Worm (Caenorhabditis elegans) whole organism, early embryonic: ENCODE data around the gene B0395.3.

ENCODE experiments used
- F13C5.2 ChIP-seq: sonication (generic microtip); optimal IDR thresholded peaks from 2 replicates; lab custom pipeline; 2017; ENCODE audit warnings: mild to moderate bottlenecking, missing genetic modification characterization, inconsistent platforms, missing compliant biosample characterization
- ama-1 ChIP-seq: fragments of 150-350 bp; optimal IDR thresholded peaks from 2 replicates; lab custom pipeline; 2014
- flt-1 ChIP-seq: fragments of 200-800 bp; sonication (Bioruptor generic); IDR thresholded peaks from 2 replicates; pipeline ENCODE4 v1.3.6; 2022; ENCODE audit warnings: missing genetic modification characterization, missing compliant biosample characterization
- hmbx-1 ChIP-seq: sonication (generic microtip); optimal IDR thresholded peaks from 2 replicates; lab custom pipeline; 2016; ENCODE audit warnings: mild to moderate bottlenecking, missing genetic modification characterization, missing compliant biosample characterization
- hnd-1 ChIP-seq: sonication (generic microtip); optimal IDR thresholded peaks from 2 replicates; lab custom pipeline; 2016; ENCODE audit warnings: missing genetic modification characterization, missing compliant biosample characterization
- scrt-1 ChIP-seq: fragments of 200-800 bp; sonication (Bioruptor generic); IDR thresholded peaks from 2 replicates; pipeline ENCODE4 v1.3.6; 2022; ENCODE audit warnings: missing genetic modification characterization, missing compliant biosample characterization
- sea-1 ChIP-seq: fragments of 200-800 bp; sonication (Bioruptor generic); conservative IDR thresholded peaks from 2 replicates; pipeline ENCODE4 v1.3.6; 2022; ENCODE audit warnings: missing genetic modification characterization, missing compliant biosample characterization
- tbx-11 ChIP-seq: fragments of 200-800 bp; sonication (Bioruptor generic); IDR thresholded peaks from 2 replicates; pipeline ENCODE4 v1.3.6; 2022; ENCODE audit warnings: missing genetic modification characterization, missing compliant biosample characterization

DNA sequence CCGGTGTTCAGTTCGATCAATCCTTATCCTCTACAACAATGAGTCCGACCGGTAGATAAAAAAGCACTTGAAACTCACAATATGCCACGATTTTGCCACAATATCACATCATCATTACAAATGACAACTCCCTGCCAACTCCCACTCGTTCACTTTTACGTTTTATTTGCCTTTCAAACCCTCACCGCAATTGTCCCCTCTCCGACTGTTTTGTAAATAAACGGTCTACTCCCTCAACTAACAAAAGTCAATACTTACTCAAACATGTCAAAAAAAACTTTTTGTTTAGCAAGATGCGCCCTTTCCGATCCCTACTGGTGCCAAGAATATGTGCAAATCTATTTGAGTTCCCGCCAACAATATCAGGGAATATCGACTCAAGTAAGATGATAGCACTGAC is 45.0 kb upstream of the B0395.3 start, which contains the start of gene C30F2.2:
- no peak for TF ChIP-seq hmbx-1
- TF ChIP-seq flt-1 = no peak
- no peak for TF ChIP-seq scrt-1
- no peak for TF ChIP-seq hnd-1 (tag; lab: Kevin White, UChicago)
- no peak for TF ChIP-seq tbx-11
- TF ChIP-seq ama-1 = no peak
- TF ChIP-seq sea-1 (GFP tag; lab: Robert Waterston, UW) = no peak
- TF ChIP-seq F13C5.2 (tag; lab: Kevin White, UChicago) = no peak
